Worm (Caenorhabditis elegans) whole organism, late embryonic: Measurements from ENCODE around the gene K01G12.22.

ENCODE experiments used
- C08G9.2 ChIP-seq: sonication (generic microtip); optimal IDR thresholded peaks from 2 replicates; lab custom pipeline; 2016; ENCODE audit warnings: mild to moderate bottlenecking, missing genetic modification characterization, moderate library complexity, missing compliant biosample characterization
- C38D4.7 ChIP-seq: fragments of 200-800 bp; sonication (Bioruptor generic); optimal IDR thresholded peaks from 2 replicates; lab custom pipeline; 2018; ENCODE audit warnings: mild to moderate bottlenecking, missing genetic modification characterization, moderate library complexity, missing compliant biosample characterization
- K02D7.2 ChIP-seq: sonication (generic microtip); optimal IDR thresholded peaks from 2 replicates; lab custom pipeline; 2017; ENCODE audit warnings: mild to moderate bottlenecking, missing genetic modification characterization, missing compliant biosample characterization
- K09A11.1 ChIP-seq: sonication (generic microtip); optimal IDR thresholded peaks from 2 replicates; lab custom pipeline; 2017; ENCODE audit warnings: antibody characterized with exemption, mild to moderate bottlenecking, missing genetic modification characterization, missing compliant biosample characterization; ENCODE audit not compliant: insufficient read depth
- ahr-1 ChIP-seq: sonication (generic microtip); optimal IDR thresholded peaks from 2 replicates; lab custom pipeline; 2016; ENCODE audit warnings: missing genetic modification characterization, missing compliant biosample characterization
- ama-1 ChIP-seq: fragments of 150-350 bp; optimal IDR thresholded peaks from 2 replicates; lab custom pipeline; 2014
- ceh-14 ChIP-seq: sonication (generic microtip); optimal IDR thresholded peaks from 2 replicates; lab custom pipeline; 2016; ENCODE audit warnings: missing genotype, missing genetic modification characterization, missing compliant biosample characterization
- ceh-19 ChIP-seq: fragments of 200-800 bp; sonication (Bioruptor generic); optimal IDR thresholded peaks from 2 replicates; lab custom pipeline; 2018; ENCODE audit warnings: mild to moderate bottlenecking, missing genetic modification characterization, missing compliant biosample characterization
- ceh-2 ChIP-seq: sonication (generic microtip); optimal IDR thresholded peaks from 2 replicates; lab custom pipeline; 2016; ENCODE audit warnings: missing genotype, missing genetic modification characterization, missing compliant biosample characterization
- ceh-24 ChIP-seq: sonication (generic microtip); optimal IDR thresholded peaks from 2 replicates; lab custom pipeline; 2016; ENCODE audit warnings: mild to moderate bottlenecking, missing genetic modification characterization, missing compliant biosample characterization
- ceh-31 ChIP-seq: sonication (generic microtip); optimal IDR thresholded peaks from 2 replicates; lab custom pipeline; 2016; ENCODE audit warnings: missing genetic modification characterization, missing compliant biosample characterization
- ceh-34 ChIP-seq: sonication (generic microtip); optimal IDR thresholded peaks from 2 replicates; lab custom pipeline; 2016; ENCODE audit warnings: mild to moderate bottlenecking, missing genetic modification characterization, missing compliant biosample characterization
- ceh-6 ChIP-seq: fragments of 200-800 bp; sonication (Bioruptor generic); optimal IDR thresholded peaks from 2 replicates; lab custom pipeline; 2018; ENCODE audit warnings: mild to moderate bottlenecking, missing genetic modification characterization, missing compliant biosample characterization
- dmd-4 ChIP-seq: sonication (generic microtip); optimal IDR thresholded peaks from 2 replicates; lab custom pipeline; 2016; ENCODE audit warnings: borderline replicate concordance, missing genetic modification characterization, missing compliant biosample characterization
- dve-1 ChIP-seq: sonication (generic microtip); optimal IDR thresholded peaks from 2 replicates; lab custom pipeline; 2017; ENCODE audit warnings: antibody characterized with exemption, mild to moderate bottlenecking, missing genetic modification characterization, missing compliant biosample characterization
- elt-4 ChIP-seq: sonication (generic microtip); optimal IDR thresholded peaks from 2 replicates; lab custom pipeline; 2016; ENCODE audit warnings: missing genetic modification characterization, missing compliant biosample characterization
- ets-4 ChIP-seq: sonication (generic microtip); optimal IDR thresholded peaks from 2 replicates; lab custom pipeline; 2016; ENCODE audit warnings: missing genetic modification characterization, missing compliant biosample characterization
- eyg-1 ChIP-seq: sonication (generic microtip); optimal IDR thresholded peaks from 2 replicates; lab custom pipeline; 2016; ENCODE audit warnings: missing genotype, missing genetic modification characterization, missing compliant biosample characterization
- fax-1 ChIP-seq: sonication (generic microtip); optimal IDR thresholded peaks from 2 replicates; lab custom pipeline; 2016; ENCODE audit warnings: missing genotype, missing genetic modification characterization, missing compliant biosample characterization
- fkh-10 ChIP-seq: fragments of 150-350 bp; optimal IDR thresholded peaks from 2 replicates; lab custom pipeline; 2014; ENCODE audit warnings: missing biosample characterization, missing genetic modification reagents, missing genetic modification characterization
- fkh-6 ChIP-seq: sonication (generic microtip); optimal IDR thresholded peaks from 2 replicates; lab custom pipeline; 2016; ENCODE audit warnings: missing genetic modification characterization, missing compliant biosample characterization
- hlh-8 ChIP-seq: sonication (generic microtip); optimal IDR thresholded peaks from 2 replicates; lab custom pipeline; 2016; ENCODE audit warnings: missing genotype, missing genetic modification characterization, missing compliant biosample characterization
- lim-6 ChIP-seq: sonication (generic microtip); optimal IDR thresholded peaks from 2 replicates; lab custom pipeline; 2016; ENCODE audit warnings: missing genetic modification characterization, missing compliant biosample characterization
- madf-2 ChIP-seq: sonication (generic microtip); optimal IDR thresholded peaks from 2 replicates; lab custom pipeline; 2017; ENCODE audit warnings: missing genetic modification characterization, missing compliant biosample characterization
- nfya-1 ChIP-seq: sonication (generic microtip); optimal IDR thresholded peaks from 2 replicates; lab custom pipeline; 2017; ENCODE audit warnings: missing genetic modification characterization, mild to moderate bottlenecking, missing compliant biosample characterization, antibody characterized with exemption, moderate library complexity
- nhr-11 ChIP-seq: fragments of 150-350 bp; optimal IDR thresholded peaks from 2 replicates; lab custom pipeline; 2014; ENCODE audit warnings: missing biosample characterization, missing genetic modification characterization
- nhr-232 ChIP-seq: sonication (generic microtip); optimal IDR thresholded peaks from 2 replicates; lab custom pipeline; 2016; ENCODE audit warnings: missing genetic modification characterization, missing compliant biosample characterization
- odd-2 ChIP-seq: sonication (generic microtip); optimal IDR thresholded peaks from 2 replicates; lab custom pipeline; 2017; ENCODE audit warnings: antibody characterized with exemption, mild to moderate bottlenecking, missing genetic modification characterization, missing compliant biosample characterization
- pag-3 ChIP-seq: sonication (generic microtip); optimal IDR thresholded peaks from 2 replicates; lab custom pipeline; 2016; ENCODE audit warnings: missing compliant biosample characterization, missing genetic modification characterization, borderline replicate concordance
- pax-1 ChIP-seq: fragments of 150-350 bp; optimal IDR thresholded peaks from 2 replicates; lab custom pipeline; 2014; ENCODE audit warnings: missing biosample characterization, missing genetic modification characterization
- pha-2 ChIP-seq: sonication (generic microtip); optimal IDR thresholded peaks from 2 replicates; lab custom pipeline; 2017; ENCODE audit warnings: mild to moderate bottlenecking, missing genetic modification characterization, missing compliant biosample characterization
- pha-4 ChIP-seq: fragments of 150-350 bp; optimal IDR thresholded peaks from 2 replicates; lab custom pipeline; 2018; ENCODE audit warnings: missing biosample characterization, missing genetic modification reagents, missing genetic modification characterization
- pqm-1 ChIP-seq: sonication (generic microtip); optimal IDR thresholded peaks from 2 replicates; lab custom pipeline; 2016; ENCODE audit warnings: missing genetic modification characterization, missing compliant biosample characterization
- sdc-2 ChIP-seq: sonication (generic microtip); optimal IDR thresholded peaks from 2 replicates; lab custom pipeline; 2016; ENCODE audit warnings: missing genotype, missing genetic modification characterization, missing compliant biosample characterization
- tbx-7 ChIP-seq: sonication (generic microtip); optimal IDR thresholded peaks from 2 replicates; lab custom pipeline; 2016; ENCODE audit warnings: missing genotype, missing genetic modification characterization, missing compliant biosample characterization
- ttx-3 ChIP-seq: sonication (generic microtip); optimal IDR thresholded peaks from 2 replicates; lab custom pipeline; 2016; ENCODE audit warnings: missing genetic modification reagents, missing genetic modification characterization, missing compliant biosample characterization
- unc-3 ChIP-seq, 2 experiments: fragments of 200-800 bp in 1 of 2; sonication (Bioruptor generic) in 1 of 2; sonication (generic microtip) in 1 of 2; conservative IDR thresholded peaks in 1 of 2; optimal IDR thresholded peaks in 1 of 2; 2 replicates each; pipeline versions ENCODE4 v1.3.6 to Lab custom; 2016 to 2022; ENCODE audit warnings: missing compliant biosample characterization in 2 of 2, missing genetic modification characterization in 2 of 2, missing genetic modification reagents in 1 of 2
- unc-55 ChIP-seq: sonication (generic microtip); optimal IDR thresholded peaks from 2 replicates; lab custom pipeline; 2017; ENCODE audit warnings: missing biosample characterization, missing genetic modification reagents, missing genetic modification characterization

Gene K01G12.22

ce11 chrIV:14191919-14192318, at the start of gene K01G12.22:
TSS of gene K01G12.22 (plus strand) at chrIV:14192219.
- TF ChIP-seq dmd-4 (tag; lab: Kevin White, UChicago) (no peak), fkh-10 (GFP tag; lab: Kevin White, UChicago) (no peak), K09A11.1 (no peak), pax-1 (no peak), K02D7.2 (no peak), ceh-24 (no peak), ama-1 (no peak), ceh-2 (no peak), tbx-7 (tag; lab: Kevin White, UChicago) (no peak)

- TF ChIP-seq pax-1 = no peak
- TF ChIP-seq madf-2 (tag; lab: Kevin White, UChicago) = no peak
- no peak for TF ChIP-seq ceh-34
- no peak for TF ChIP-seq hlh-8 (tag; lab: Kevin White, UChicago)
- no peak for TF ChIP-seq nhr-11
- no peak for TF ChIP-seq pqm-1 (tag; lab: Kevin White, UChicago)
- no peak for TF ChIP-seq nhr-232 (tag; lab: Kevin White, UChicago)
- TF ChIP-seq K09A11.1 = no peak
- TF ChIP-seq ets-4 (tag; lab: Kevin White, UChicago) = no peak
- TF ChIP-seq nfya-1 (tag; lab: Kevin White, UChicago) = no peak
Observed at ce11 chrIV:14143042-14143441, 49.0 kb upstream of the K01G12.22 start.

ce11 chrIV:14145594-14145993, 46.4 kb upstream of the K01G12.22 start, which contains the start of gene oac-37:
TSS of gene oac-37 (plus strand) at chrIV:14145894.
- TF ChIP-seq ahr-1 (tag; lab: Kevin White, UChicago) = no peak
- TF ChIP-seq, all 69 proteins: peak for 0

ce11 chrIV:14153261-14153660, 38.8 kb upstream of the K01G12.22 start, which contains the start of gene oac-38:
TSS of gene oac-38 (minus strand) at chrIV:14153361.
- TF ChIP-seq fax-1 (no peak), pax-1 (no peak)

- TF ChIP-seq nfya-1 (tag; lab: Kevin White, UChicago) = no peak
- no peak for TF ChIP-seq ets-4 (tag; lab: Kevin White, UChicago)
- TF ChIP-seq ceh-19 (GFP tag; lab: Kevin White, UChicago) = no peak
- TF ChIP-seq K09A11.1 = no peak
- no peak for TF ChIP-seq tbx-7 (tag; lab: Kevin White, UChicago)
- TF ChIP-seq ahr-1 (tag; lab: Kevin White, UChicago) = no peak
- TF ChIP-seq pha-2 (tag; lab: Kevin White, UChicago) = no peak
- no peak for TF ChIP-seq fkh-10 (GFP tag; lab: Kevin White, UChicago)
- no peak for TF ChIP-seq eyg-1 (tag; lab: Kevin White, UChicago)
- TF ChIP-seq dve-1 = no peak
- TF ChIP-seq sdc-2 = no peak
- no peak for TF ChIP-seq fkh-6 (tag; lab: Kevin White, UChicago)
- no peak for TF ChIP-seq ceh-31 (tag; lab: Kevin White, UChicago)
Observed at ce11 chrIV:14158086-14158485, 33.9 kb upstream of the K01G12.22 start, which contains the start of gene R05A10.8. TSS of gene R05A10.8 (minus strand) at chrIV:14158186.

- TF ChIP-seq C08G9.2 (tag; lab: Kevin White, UChicago) (no peak), unc-55 (GFP tag; lab: Kevin White, UChicago) (no peak), odd-2 (tag; lab: Kevin White, UChicago) (no peak), ttx-3 (no peak), unc-3 (GFP tag; conservative IDR thresholded peaks at IDR 0.05; lab: Robert Waterston, UW) (no peak), unc-3 (tag; optimal IDR thresholded peaks at IDR 0.05; lab: Kevin White, UChicago) (no peak), tbx-7 (tag; lab: Kevin White, UChicago) (no peak), pha-4 (tag; lab: Kevin White, UChicago) (no peak), fax-1 (no peak), lim-6 (tag; lab: Kevin White, UChicago) (no peak), ama-1 (no peak), pag-3 (tag; lab: Kevin White, UChicago) (no peak), ceh-14 (tag; lab: Kevin White, UChicago) (no peak), ceh-6 (GFP tag; lab: Kevin White, UChicago) (no peak), C38D4.7 (GFP tag; lab: Kevin White, UChicago) (no peak), ceh-24 (no peak), elt-4 (tag; lab: Kevin White, UChicago) (no peak), ceh-34 (no peak)
Observed at ce11 chrIV:14162772-14163171, 29.2 kb upstream of the K01G12.22 start, which contains the start of gene R05A10.7. TSS of gene R05A10.7 (minus strand) at chrIV:14162872.
